Worm (Caenorhabditis elegans) whole organism, young adult: ENCODE results near the gene mpz-1.

Experiments used
- F10E7.11 ChIP-seq: sonication (generic microtip); optimal IDR thresholded peaks from 2 replicates; lab custom pipeline; 2017; ENCODE audit warnings: mild to moderate bottlenecking, missing genetic modification characterization, moderate library complexity, missing compliant biosample characterization
- F23B12.7 ChIP-seq: sonication (generic microtip); optimal IDR thresholded peaks from 2 replicates; lab custom pipeline; 2017; ENCODE audit warnings: missing genetic modification characterization, mild to moderate bottlenecking, missing compliant biosample characterization, antibody characterized with exemption, moderate library complexity; ENCODE audit not compliant: insufficient read depth
- F33H1.4 ChIP-seq: fragments of 200-800 bp; sonication (Bioruptor generic); IDR thresholded peaks from 2 replicates; pipeline ENCODE4 v1.3.6; 2022; ENCODE audit warnings: missing genetic modification reagents, missing genetic modification characterization, missing compliant biosample characterization
- F57A8.1 ChIP-seq: fragments of 200-800 bp; sonication (Bioruptor generic); optimal IDR thresholded peaks from 2 replicates; lab custom pipeline; 2018; ENCODE audit warnings: mild to moderate bottlenecking, missing genetic modification characterization, moderate library complexity, missing compliant biosample characterization
- F57C9.4 ChIP-seq: sonication (generic microtip); optimal IDR thresholded peaks from 2 replicates; lab custom pipeline; 2017; ENCODE audit warnings: mild to moderate bottlenecking, missing genetic modification characterization, missing compliant biosample characterization
- T07F8.4 ChIP-seq: sonication (generic microtip); optimal IDR thresholded peaks from 2 replicates; lab custom pipeline; 2016; ENCODE audit warnings: mild to moderate bottlenecking, missing genetic modification characterization, moderate library complexity, missing compliant biosample characterization
- T26A5.8 ChIP-seq: sonication (generic microtip); optimal IDR thresholded peaks from 2 replicates; lab custom pipeline; 2016; ENCODE audit warnings: missing genetic modification characterization, missing compliant biosample characterization
- ama-1 ChIP-seq, 3 experiments: fragments of 150-350 bp in 1 of 3; sonication (generic microtip) in 2 of 3; optimal IDR thresholded peaks; 2 replicates each; lab custom pipeline; 2014 to 2018; ENCODE audit warnings: missing biosample characterization in 2 of 3, missing genetic modification characterization in 2 of 3, missing genetic modification reagents in 2 of 3
- attf-5 ChIP-seq: fragments of 200-800 bp; sonication (Bioruptor generic); optimal IDR thresholded peaks from 2 replicates; lab custom pipeline; 2018; ENCODE audit warnings: mild to moderate bottlenecking, missing genetic modification characterization, missing compliant biosample characterization
- attf-6 ChIP-seq: fragments of 200-800 bp; sonication (Bioruptor generic); IDR thresholded peaks from 2 replicates; pipeline ENCODE4 v1.3.6; 2022; ENCODE audit warnings: missing genetic modification reagents, missing genetic modification characterization, missing compliant biosample characterization
- bed-1 ChIP-seq: fragments of 200-800 bp; sonication (Bioruptor generic); IDR thresholded peaks from 2 replicates; pipeline ENCODE4 v1.3.6; 2022; ENCODE audit warnings: missing genetic modification reagents, missing genetic modification characterization, missing compliant biosample characterization
- ccch-3 ChIP-seq: fragments of 200-800 bp; sonication (Bioruptor generic); optimal IDR thresholded peaks from 2 replicates; lab custom pipeline; 2018; ENCODE audit warnings: mild to moderate bottlenecking, missing genetic modification characterization, missing compliant biosample characterization
- ceh-100 ChIP-seq: fragments of 200-800 bp; sonication (Bioruptor generic); IDR thresholded peaks from 2 replicates; pipeline ENCODE4 v1.3.6; 2022; ENCODE audit warnings: missing genetic modification reagents, missing genetic modification characterization, missing compliant biosample characterization
- ceh-58 ChIP-seq: fragments of 200-800 bp; sonication (Bioruptor generic); IDR thresholded peaks from 2 replicates; pipeline ENCODE4 v1.3.6; 2022; ENCODE audit warnings: missing genetic modification characterization, missing compliant biosample characterization
- chd-7 ChIP-seq: sonication (generic microtip); optimal IDR thresholded peaks from 2 replicates; lab custom pipeline; 2016; ENCODE audit warnings: mild to moderate bottlenecking, missing genetic modification characterization, moderate library complexity, missing compliant biosample characterization
- dpff-1 ChIP-seq: sonication (generic microtip); optimal IDR thresholded peaks from 2 replicates; lab custom pipeline; 2017; ENCODE audit warnings: mild to moderate bottlenecking, missing genetic modification characterization, missing compliant biosample characterization
- efl-1 ChIP-seq: fragments of 150-350 bp; optimal IDR thresholded peaks from 2 replicates; lab custom pipeline; 2014; ENCODE audit warnings: missing biosample characterization, missing genetic modification reagents, missing genetic modification characterization
- fkh-3 ChIP-seq: sonication (generic microtip); optimal IDR thresholded peaks from 2 replicates; lab custom pipeline; 2016; ENCODE audit warnings: mild to moderate bottlenecking, missing genetic modification characterization, missing compliant biosample characterization
- gei-17 ChIP-seq: fragments of 200-800 bp; sonication (Bioruptor generic); optimal IDR thresholded peaks from 2 replicates; lab custom pipeline; 2018; ENCODE audit warnings: mild to moderate bottlenecking, missing genetic modification characterization, missing compliant biosample characterization
- hmg-1.2 ChIP-seq: fragments of 200-800 bp; sonication (Bioruptor generic); IDR thresholded peaks from 2 replicates; pipeline ENCODE4 v1.3.6; 2022; ENCODE audit warnings: missing genetic modification reagents, missing genetic modification characterization, missing compliant biosample characterization
- lin-26 ChIP-seq: fragments of 200-800 bp; sonication (Bioruptor generic); IDR thresholded peaks from 2 replicates; pipeline ENCODE4 v1.3.6; 2022; ENCODE audit warnings: missing genetic modification reagents, missing genetic modification characterization, missing compliant biosample characterization
- lin-40 ChIP-seq: sonication (generic microtip); optimal IDR thresholded peaks from 2 replicates; lab custom pipeline; 2016; ENCODE audit warnings: missing genetic modification characterization, mild to moderate bottlenecking, missing compliant biosample characterization, missing genotype, missing genetic modification reagents
- lin-54 ChIP-seq: fragments of 200-800 bp; sonication (Bioruptor generic); optimal IDR thresholded peaks from 2 replicates; lab custom pipeline; 2018; ENCODE audit warnings: mild to moderate bottlenecking, missing genetic modification characterization, missing compliant biosample characterization
- lsl-1 ChIP-seq: fragments of 200-800 bp; sonication (Bioruptor generic); optimal IDR thresholded peaks from 2 replicates; lab custom pipeline; 2018; ENCODE audit warnings: mild to moderate bottlenecking, missing genetic modification characterization, moderate library complexity, missing compliant biosample characterization
- lsy-27 ChIP-seq: sonication (generic microtip); optimal IDR thresholded peaks from 2 replicates; lab custom pipeline; 2017; ENCODE audit warnings: missing genetic modification characterization, mild to moderate bottlenecking, missing compliant biosample characterization, antibody characterized with exemption, missing genotype, borderline replicate concordance; ENCODE audit not compliant: insufficient read depth
- madf-3 ChIP-seq: fragments of 200-800 bp; sonication (Bioruptor generic); IDR thresholded peaks from 2 replicates; pipeline ENCODE4 v1.3.6; 2022; ENCODE audit warnings: missing genetic modification reagents, missing genetic modification characterization, missing compliant biosample characterization
- madf-6 ChIP-seq: fragments of 200-800 bp; sonication (Bioruptor generic); IDR thresholded peaks from 2 replicates; pipeline ENCODE4 v1.3.6; 2022; ENCODE audit warnings: missing genetic modification reagents, missing genetic modification characterization, missing compliant biosample characterization
- mcd-1 ChIP-seq: fragments of 200-800 bp; sonication (Bioruptor generic); IDR thresholded peaks from 2 replicates; pipeline ENCODE4 v1.3.6; 2022; ENCODE audit warnings: missing genetic modification reagents, missing genetic modification characterization, missing compliant biosample characterization
- nfyb-1 ChIP-seq: fragments of 200-800 bp; sonication (Bioruptor generic); IDR thresholded peaks from 2 replicates; pipeline ENCODE4 v1.3.6; 2022; ENCODE audit warnings: missing genetic modification reagents, missing genetic modification characterization, missing compliant biosample characterization
- pbrm-1 ChIP-seq: fragments of 200-800 bp; sonication (Bioruptor generic); IDR thresholded peaks from 2 replicates; pipeline ENCODE4 v1.3.6; 2022; ENCODE audit warnings: missing genetic modification reagents, missing genetic modification characterization, missing compliant biosample characterization
- rcor-1 ChIP-seq: fragments of 200-800 bp; sonication (Bioruptor generic); IDR thresholded peaks from 2 replicates; pipeline ENCODE4 v1.3.6; 2022; ENCODE audit warnings: missing genetic modification reagents, missing genetic modification characterization, missing compliant biosample characterization
- rec-8 ChIP-seq, 2 experiments: sonication (generic microtip); optimal IDR thresholded peaks; 2 replicates each; lab custom pipeline; 2016; ENCODE audit warnings: mild to moderate bottlenecking in 2 of 2, missing genetic modification characterization in 2 of 2, missing genetic modification reagents in 2 of 2, missing genotype in 2 of 2, missing biosample characterization in 1 of 2, missing compliant biosample characterization in 1 of 2, moderate library complexity in 1 of 2
- sdz-38 ChIP-seq: sonication (generic microtip); optimal IDR thresholded peaks from 2 replicates; lab custom pipeline; 2016; ENCODE audit warnings: missing genotype, missing genetic modification characterization, missing compliant biosample characterization
- snpc-1.1 ChIP-seq: sonication (generic microtip); optimal IDR thresholded peaks from 2 replicates; lab custom pipeline; 2017; ENCODE audit warnings: missing genetic modification characterization, mild to moderate bottlenecking, missing compliant biosample characterization, antibody characterized with exemption, moderate library complexity, missing genotype, missing genetic modification reagents; ENCODE audit not compliant: insufficient read depth
- tbp1 ChIP-seq: fragments of 200-800 bp; sonication (Bioruptor generic); optimal IDR thresholded peaks from 2 replicates; lab custom pipeline; 2018; ENCODE audit warnings: mild to moderate bottlenecking, missing genetic modification characterization, missing compliant biosample characterization
- unc-62 ChIP-seq: fragments of 150-350 bp; optimal IDR thresholded peaks from 2 replicates; lab custom pipeline; 2014; ENCODE audit warnings: missing biosample characterization, missing genetic modification reagents, missing genetic modification characterization
- zfh-2 ChIP-seq: fragments of 200-800 bp; sonication (Bioruptor generic); conservative IDR thresholded peaks from 2 replicates; pipeline ENCODE4 v1.3.6; 2022; ENCODE audit warnings: missing genetic modification reagents, missing genetic modification characterization, missing compliant biosample characterization
- ztf-22 ChIP-seq: fragments of 200-800 bp; sonication (Bioruptor generic); optimal IDR thresholded peaks from 2 replicates; lab custom pipeline; 2018; ENCODE audit warnings: mild to moderate bottlenecking, missing genetic modification characterization, moderate library complexity, missing compliant biosample characterization
- ztf-26 ChIP-seq: sonication (generic microtip); optimal IDR thresholded peaks from 2 replicates; lab custom pipeline; 2017; ENCODE audit warnings: missing genetic modification characterization, missing compliant biosample characterization
- ztf-3 ChIP-seq: fragments of 200-800 bp; sonication (Bioruptor generic); optimal IDR thresholded peaks from 2 replicates; lab custom pipeline; 2018; ENCODE audit warnings: mild to moderate bottlenecking, missing genetic modification characterization, missing compliant biosample characterization

Gene mpz-1

ce11 chrII:10798429-10798893 is 20.5 kb upstream of the mpz-1 start, which contains the start of gene npp-19 (continued):
- TF ChIP-seq efl-1 (GFP tag; lab: Kevin White, UChicago): peak; percentile 90
- TF ChIP-seq bed-1: no peak
- no peak for TF ChIP-seq lsy-27 (tag; lab: Kevin White, UChicago)
- peak; percentile 47 for TF ChIP-seq F33H1.4 (GFP tag; lab: Robert Waterston, UW)
- TF ChIP-seq fkh-3 (tag; lab: Kevin White, UChicago): no peak
- TF ChIP-seq zfh-2 (GFP tag; lab: Robert Waterston, UW): no peak
- no peak for TF ChIP-seq sdz-38
- no peak for TF ChIP-seq lin-26 (GFP tag; lab: Robert Waterston, UW)
- peak; percentile 52 for TF ChIP-seq F23B12.7 (tag; lab: Kevin White, UChicago)
- no peak for TF ChIP-seq pbrm-1
- TF ChIP-seq chd-7 (tag; lab: Kevin White, UChicago): no peak
- no peak for TF ChIP-seq ztf-26 (tag; lab: Kevin White, UChicago)
- TF ChIP-seq hmg-1.2 (GFP tag; lab: Robert Waterston, UW): peak; percentile 14; the same call in 1 of the 2 replicates
- no peak for TF ChIP-seq unc-62 (GFP tag; lab: Kevin White, UChicago)
- peak; percentile 46 for TF ChIP-seq attf-5
- no peak for TF ChIP-seq snpc-1.1 (tag; lab: Kevin White, UChicago)
- TF ChIP-seq ztf-3 (GFP tag; lab: Kevin White, UChicago): no peak
- no peak for TF ChIP-seq attf-6 (GFP tag; lab: Robert Waterston, UW)
- TF ChIP-seq lin-40 (tag; lab: Kevin White, UChicago): peak; percentile 52
- TF ChIP-seq ztf-22 (GFP tag; lab: Kevin White, UChicago): no peak
- no peak for TF ChIP-seq rec-8 (tag; optimal IDR thresholded peaks at IDR 0.05; lab: Kevin White, UChicago)
- no peak for TF ChIP-seq gei-17 (GFP tag; lab: Kevin White, UChicago)
- TF ChIP-seq T26A5.8 (tag; lab: Kevin White, UChicago): no peak
- no peak for TF ChIP-seq F57C9.4 (tag; lab: Kevin White, UChicago)
- TF ChIP-seq tbp1: no peak
- TF ChIP-seq T07F8.4 (tag; lab: Kevin White, UChicago): no peak
- TF ChIP-seq mcd-1: peak; percentile 55
- TF ChIP-seq madf-6 (GFP tag; lab: Robert Waterston, UW): peak; percentile 52; the same call in 1 of the 2 replicates
- no peak for TF ChIP-seq ceh-58 (GFP tag; lab: Robert Waterston, UW)
- no peak for TF ChIP-seq rcor-1
- no peak for TF ChIP-seq F57A8.1 (GFP tag; lab: Kevin White, UChicago)
- no peak for TF ChIP-seq ccch-3 (GFP tag; lab: Kevin White, UChicago)
- TF ChIP-seq F10E7.11 (tag; lab: Kevin White, UChicago): no peak
- TF ChIP-seq, all 124 proteins: peak for 17

ce11 chrII:10796194-10796593 is 18.3 kb upstream of the mpz-1 start, which contains the start of gene set-14:
TSS of gene set-14 (minus strand) at chrII:10796294.
- TF ChIP-seq lsl-1 (peak; percentile 18), madf-6 (GFP tag; lab: Robert Waterston, UW) (peak; percentile 21; the same call in 1 of the 2 replicates), nfyb-1 (no peak), ceh-100 (no peak)

- no peak for TF ChIP-seq ama-1 (optimal IDR thresholded peaks at IDR 0.05; lab: Kevin White, UChicago)
- TF ChIP-seq ama-1 (GFP tag; optimal IDR thresholded peaks at IDR 0.05; lab: Kevin White, UChicago): no peak
- no peak for TF ChIP-seq snpc-1.1 (tag; lab: Kevin White, UChicago)
- TF ChIP-seq lin-54: no peak
- TF ChIP-seq zfh-2 (GFP tag; lab: Robert Waterston, UW): no peak
- TF ChIP-seq dpff-1 (tag; lab: Kevin White, UChicago): no peak
- no peak for TF ChIP-seq madf-3 (GFP tag; lab: Robert Waterston, UW)
Measured at ce11 chrII:10793393-10793792, 15.5 kb upstream of the mpz-1 start, which contains the start of gene vps-11. TSS of gene vps-11 (minus strand) at chrII:10793493.
